Fruit fly (Drosophila melanogaster) whole organism, prepupa: ENCODE data around the gene Spn100A.

ENCODE experiments used
- Blimp-1 ChIP-seq: fragments of 200-800 bp; sonication (Bioruptor generic); optimal IDR thresholded peaks from 3 replicates; lab custom pipeline; 2017; ENCODE audit warnings: missing biosample characterization, missing genetic modification characterization, mild to moderate bottlenecking, moderate library complexity, missing genetic modification reagents
- CG10631 ChIP-seq: fragments of 200-800 bp; sonication (Bioruptor generic); optimal IDR thresholded peaks from 2 replicates; lab custom pipeline; 2016; ENCODE audit warnings: missing biosample characterization, missing genetic modification characterization
- CG11902 ChIP-seq: fragments of 200-800 bp; sonication (Bioruptor generic); optimal IDR thresholded peaks from 3 replicates; lab custom pipeline; 2016; ENCODE audit warnings: missing biosample characterization, missing genetic modification characterization
- CG15336 ChIP-seq: fragments of 200-800 bp; sonication (Bioruptor generic); IDR thresholded peaks from 2 replicates; pipeline ENCODE4 v1.3.6; 2022; ENCODE audit warnings: missing biosample characterization, missing genetic modification characterization
- CG6163 ChIP-seq: fragments of 200-800 bp; sonication (Bioruptor generic); IDR thresholded peaks from 3 replicates; pipeline ENCODE4 v1.3.6; 2022; ENCODE audit warnings: missing biosample characterization, missing genetic modification characterization
- CG6854 ChIP-seq: fragments of 200-800 bp; sonication (Bioruptor generic); optimal IDR thresholded peaks from 2 replicates; lab custom pipeline; 2017; ENCODE audit warnings: missing biosample characterization, mild to moderate bottlenecking, missing genetic modification characterization
- CG8119 ChIP-seq: fragments of 200-800 bp; sonication (Bioruptor generic); IDR thresholded peaks from 3 replicates; pipeline ENCODE4 v1.3.6; 2022; ENCODE audit warnings: missing biosample characterization, missing genetic modification characterization
- Eip78C ChIP-seq: fragments of 200-800 bp; sonication (Bioruptor generic); peaks from one replicate; lab custom pipeline; 2016; ENCODE audit warnings: missing biosample characterization, missing genetic modification characterization
- Hr39 ChIP-seq: fragments of 200-800 bp; sonication (Bioruptor generic); optimal IDR thresholded peaks from 2 replicates; lab custom pipeline; 2016; ENCODE audit warnings: missing biosample characterization, missing genetic modification characterization
- Smox ChIP-seq: fragments of 200-800 bp; sonication (Bioruptor generic); optimal IDR thresholded peaks from 3 replicates; lab custom pipeline; 2016; ENCODE audit warnings: missing biosample characterization, missing genetic modification characterization
- Sox15 ChIP-seq: fragments of 200-800 bp; sonication (Bioruptor generic); optimal IDR thresholded peaks from 3 replicates; lab custom pipeline; 2016; ENCODE audit warnings: missing biosample characterization, missing genetic modification characterization
- dsx ChIP-seq: fragments of 200-800 bp; optimal IDR thresholded peaks from 3 replicates; lab custom pipeline; 2019; ENCODE audit warnings: missing biosample characterization, mild to moderate bottlenecking, missing genetic modification characterization, moderate library complexity; ENCODE audit not compliant: poor library complexity, severe bottlenecking
- eg ChIP-seq: fragments of 200-800 bp; sonication (Bioruptor generic); IDR thresholded peaks from 3 replicates; pipeline ENCODE4 v1.3.6; 2022; ENCODE audit warnings: missing biosample characterization, missing genetic modification characterization
- svp ChIP-seq: fragments of 200-800 bp; sonication (Bioruptor generic); peaks from one replicate; lab custom pipeline; 2016; ENCODE audit warnings: missing biosample characterization, missing genetic modification characterization
- topi ChIP-seq: fragments of 200-800 bp; sonication (Bioruptor generic); optimal IDR thresholded peaks from 3 replicates; lab custom pipeline; 2016; ENCODE audit warnings: missing biosample characterization, missing genetic modification characterization

Spn100A gene

dm6 chr3R:30734576-30734975 is 44.1 kb downstream of the Spn100A start:
- peak; percentile 30 for TF ChIP-seq svp
- TF ChIP-seq topi (GFP tag; lab: Kevin White, UChicago), result no peak
- TF ChIP-seq Eip78C, result peak; percentile 22
- TF ChIP-seq eg, result 0 out of 3 replicates have a peak, but pooled peaks have one; percentile 13

- peak; percentile 31 for TF ChIP-seq dsx
- no peak for TF ChIP-seq svp
- TF ChIP-seq CG15336 (GFP tag; lab: Robert Waterston, UW), result no peak
- TF ChIP-seq Blimp-1, result no peak
- no peak for TF ChIP-seq Eip78C
- TF ChIP-seq Sox15 (GFP tag; lab: Kevin White, UChicago), result no peak
These were observed 44.6 kb downstream of the Spn100A start for dm6 chr3R:30735047-30735446.

- TF ChIP-seq Smox (GFP tag; lab: Kevin White, UChicago), result no peak
- TF ChIP-seq CG11902 (GFP tag; lab: Kevin White, UChicago), result no peak
- peak; percentile 52 for TF ChIP-seq Eip78C
- no peak for TF ChIP-seq CG10631 (GFP tag; lab: Kevin White, UChicago)
- peak; percentile 83 for TF ChIP-seq svp
- TF ChIP-seq CG8119 (GFP tag; lab: Robert Waterston, UW), result no peak
- TF ChIP-seq CG6854 (GFP tag; lab: Kevin White, UChicago), result no peak
- peak; percentile 17 for TF ChIP-seq Hr39 (GFP tag; lab: Kevin White, UChicago)
- no peak for TF ChIP-seq CG6163
- TF ChIP-seq eg, result peak; percentile 26; the same call in 1 of the 3 replicates
These were observed 50.9 kb downstream of the Spn100A start for dm6 chr3R:30741371-30741770.
